Fruit fly (Drosophila melanogaster) whole organism, embryonic: Measurements from ENCODE around the gene CG43954.

ENCODE experiments used
- Asciz ChIP-seq: fragments of 200-800 bp; sonication (Bioruptor generic); optimal IDR thresholded peaks from 2 replicates; lab custom pipeline; 2017; ENCODE audit warnings: missing biosample characterization, mild to moderate bottlenecking, missing genetic modification characterization, missing genetic modification reagents
- CG10321 ChIP-seq: fragments of 200-800 bp; sonication (Bioruptor generic); IDR thresholded peaks from 2 replicates; pipeline ENCODE4 v1.3.6; 2022; ENCODE audit warnings: missing biosample characterization, missing genetic modification characterization
- CG10543 ChIP-seq: fragments of 200-800 bp; sonication (Bioruptor generic); optimal IDR thresholded peaks from 3 replicates; lab custom pipeline; 2017; ENCODE audit warnings: missing biosample characterization, mild to moderate bottlenecking, missing genetic modification characterization, moderate library complexity
- CG12391 ChIP-seq: fragments of 200-800 bp; sonication (Bioruptor generic); optimal IDR thresholded peaks from 3 replicates; lab custom pipeline; 2018; ENCODE audit warnings: missing biosample characterization, mild to moderate bottlenecking, missing genetic modification characterization, moderate library complexity
- CG15696 ChIP-seq: fragments of 200-800 bp; sonication (Bioruptor generic); optimal IDR thresholded peaks from 2 replicates; lab custom pipeline; 2019; ENCODE audit warnings: missing biosample characterization, mild to moderate bottlenecking, missing genetic modification characterization, moderate library complexity
- CG1603 ChIP-seq: fragments of 200-800 bp; sonication (Bioruptor generic); optimal IDR thresholded peaks from 2 replicates; lab custom pipeline; 2019; ENCODE audit warnings: missing biosample characterization, mild to moderate bottlenecking, missing genetic modification characterization, moderate library complexity
- CG1647 ChIP-seq: fragments of 200-800 bp; sonication (Bioruptor generic); optimal IDR thresholded peaks from 3 replicates; lab custom pipeline; 2016; ENCODE audit warnings: missing biosample characterization, missing genetic modification characterization
- CG16813 ChIP-seq: fragments of 200-800 bp; sonication (Bioruptor generic); IDR thresholded peaks from 3 replicates; pipeline ENCODE4 v1.3.6; 2022; ENCODE audit warnings: missing biosample characterization, missing genetic modification characterization; ENCODE audit not compliant: partially characterized antibody
- CG17829 ChIP-seq: fragments of 200-800 bp; optimal IDR thresholded peaks from 2 replicates; lab custom pipeline; 2019; ENCODE audit warnings: missing biosample characterization, mild to moderate bottlenecking, missing genetic modification characterization, moderate library complexity
- CG1832 ChIP-seq: fragments of 200-800 bp; sonication (Bioruptor generic); optimal IDR thresholded peaks from 2 replicates; lab custom pipeline; 2017; ENCODE audit warnings: missing biosample characterization, mild to moderate bottlenecking, missing genetic modification characterization, inconsistent platforms
- CG18764 ChIP-seq: fragments of 200-800 bp; sonication (Bioruptor generic); optimal IDR thresholded peaks from 3 replicates; lab custom pipeline; 2016; ENCODE audit warnings: missing biosample characterization, missing genetic modification characterization
- CG2129 ChIP-seq: fragments of 200-800 bp; sonication (Bioruptor generic); IDR thresholded peaks from 2 replicates; pipeline ENCODE4 v1.3.6; 2022; ENCODE audit warnings: missing biosample characterization, missing genetic modification characterization; ENCODE audit not compliant: partially characterized antibody
- CG2712 ChIP-seq: fragments of 200-800 bp; optimal IDR thresholded peaks from 3 replicates; lab custom pipeline; 2019; ENCODE audit warnings: missing biosample characterization, mild to moderate bottlenecking, missing genetic modification characterization, moderate library complexity
- CG30403 ChIP-seq: fragments of 200-800 bp; sonication (Bioruptor generic); optimal IDR thresholded peaks from 3 replicates; lab custom pipeline; 2016; ENCODE audit warnings: missing biosample characterization, missing genetic modification characterization
- CG32532 ChIP-seq: fragments of 200-800 bp; sonication (Bioruptor generic); IDR thresholded peaks from 2 replicates; pipeline ENCODE4 v1.3.6; 2022; ENCODE audit warnings: missing biosample characterization, missing genetic modification characterization
- CG4424 ChIP-seq: fragments of 200-800 bp; sonication (Bioruptor generic); optimal IDR thresholded peaks from 3 replicates; lab custom pipeline; 2016; ENCODE audit warnings: missing biosample characterization, missing genetic modification characterization
- CG9609 ChIP-seq: fragments of 200-800 bp; sonication (Bioruptor generic); optimal IDR thresholded peaks from 3 replicates; lab custom pipeline; 2016; ENCODE audit warnings: missing biosample characterization, missing genetic modification characterization
- CHES-1-like ChIP-seq: fragments of 200-800 bp; sonication (Bioruptor generic); optimal IDR thresholded peaks from 2 replicates; lab custom pipeline; 2016; ENCODE audit warnings: missing biosample characterization, missing genetic modification characterization
- Doc3 ChIP-seq: fragments of 200-800 bp; sonication (Bioruptor generic); IDR thresholded peaks from 3 replicates; pipeline ENCODE4 v1.3.6; 2022; ENCODE audit warnings: missing biosample characterization, missing genetic modification characterization; ENCODE audit not compliant: partially characterized antibody
- Drgx ChIP-seq: fragments of 200-800 bp; sonication (Bioruptor generic); IDR thresholded peaks from 2 replicates; pipeline ENCODE4 v1.3.6; 2022; ENCODE audit warnings: missing biosample characterization, missing genetic modification characterization
- H2.0 ChIP-seq: fragments of 200-800 bp; sonication (Bioruptor generic); IDR thresholded peaks from 2 replicates; pipeline ENCODE4 v1.3.6; 2022; ENCODE audit warnings: missing biosample characterization, missing genetic modification characterization
- HHEX ChIP-seq: fragments of 200-800 bp; sonication (Bioruptor generic); optimal IDR thresholded peaks from 3 replicates; lab custom pipeline; 2017; ENCODE audit warnings: missing biosample characterization, mild to moderate bottlenecking, missing genetic modification characterization, missing genetic modification reagents
- HLH4C ChIP-seq: fragments of 200-800 bp; sonication (Bioruptor generic); IDR thresholded peaks from 3 replicates; pipeline ENCODE4 v1.3.6; 2022; ENCODE audit warnings: missing biosample characterization, missing genetic modification characterization; ENCODE audit not compliant: partially characterized antibody
- Hand ChIP-seq: fragments of 200-800 bp; sonication (Bioruptor generic); optimal IDR thresholded peaks from 2 replicates; lab custom pipeline; 2017; ENCODE audit warnings: mild to moderate bottlenecking, missing biosample characterization, missing genetic modification reagents, missing genetic modification characterization
- Lpt ChIP-seq: fragments of >200 bp; optimal IDR thresholded peaks from 2 replicates; lab custom pipeline; 2018; ENCODE audit warnings: missing biosample characterization, missing genetic modification characterization
- Mes4 ChIP-seq: fragments of 200-800 bp; sonication (Bioruptor generic); optimal IDR thresholded peaks from 2 replicates; lab custom pipeline; 2016; ENCODE audit warnings: missing biosample characterization, missing genetic modification characterization
- NC2α ChIP-seq: fragments of 200-800 bp; sonication (Bioruptor generic); optimal IDR thresholded peaks from 2 replicates; lab custom pipeline; 2016; ENCODE audit warnings: missing biosample characterization, missing genetic modification characterization
- Spps ChIP-seq: fragments of 200-800 bp; sonication (Bioruptor generic); optimal IDR thresholded peaks from 2 replicates; lab custom pipeline; 2018; ENCODE audit warnings: missing biosample characterization, mild to moderate bottlenecking, missing genetic modification characterization
- Stat92E ChIP-seq, 3 experiments: fragments of >200 bp in 2 of 3; fragments of 200-800 bp in 1 of 3; sonication (Bioruptor generic) in 1 of 3; optimal IDR thresholded peaks; 2 replicates each; lab custom pipeline; 2017 to 2019; ENCODE audit warnings: missing biosample characterization in 3 of 3, missing genetic modification characterization in 3 of 3, mild to moderate bottlenecking in 1 of 3, moderate library complexity in 1 of 3
- abd-A ChIP-seq: fragments of 200-800 bp; sonication (Bioruptor generic); optimal IDR thresholded peaks from 3 replicates; lab custom pipeline; 2019; ENCODE audit warnings: missing biosample characterization, mild to moderate bottlenecking, missing genetic modification characterization, moderate library complexity
- al ChIP-seq: fragments of 200-800 bp; sonication (Bioruptor generic); IDR thresholded peaks from 2 replicates; pipeline ENCODE4 v1.3.6; 2022; ENCODE audit warnings: missing biosample characterization, missing genetic modification characterization
- ap ChIP-seq: fragments of 200-800 bp; sonication (Bioruptor generic); IDR thresholded peaks from 2 replicates; pipeline ENCODE4 v1.3.6; 2022; ENCODE audit warnings: missing biosample characterization, missing genetic modification characterization
- bsh ChIP-seq, 2 experiments: fragments of 200-800 bp; sonication (Bioruptor generic); optimal IDR thresholded peaks; 2 replicates each; lab custom pipeline; 2017 to 2018; ENCODE audit warnings: mild to moderate bottlenecking in 2 of 2, missing biosample characterization in 2 of 2, missing genetic modification characterization in 2 of 2, moderate library complexity in 1 of 2
- cas ChIP-seq: fragments of 200-800 bp; sonication (Bioruptor generic); IDR thresholded peaks from 2 replicates; pipeline ENCODE4 v1.3.6; 2022; ENCODE audit warnings: missing biosample characterization, missing genetic modification characterization
- cwo ChIP-seq: fragments of 200-800 bp; sonication (Bioruptor generic); optimal IDR thresholded peaks from 3 replicates; lab custom pipeline; 2017; ENCODE audit warnings: missing biosample characterization, missing genetic modification characterization, mild to moderate bottlenecking, moderate library complexity, missing genetic modification reagents
- danr ChIP-seq: fragments of 200-800 bp; sonication (Bioruptor generic); IDR thresholded peaks from 2 replicates; pipeline ENCODE4 v1.3.6; 2022; ENCODE audit warnings: missing biosample characterization, missing genetic modification characterization
- esg ChIP-seq: fragments of 200-800 bp; sonication (Bioruptor generic); conservative IDR thresholded peaks from 2 replicates; pipeline ENCODE4 v1.3.6; 2022; ENCODE audit warnings: missing biosample characterization, missing genetic modification characterization
- grau ChIP-seq: fragments of 200-800 bp; optimal IDR thresholded peaks from 3 replicates; lab custom pipeline; 2019; ENCODE audit warnings: missing biosample characterization, mild to moderate bottlenecking, missing genetic modification characterization, moderate library complexity
- hbn ChIP-seq: fragments of 200-800 bp; sonication (Bioruptor generic); IDR thresholded peaks from 2 replicates; pipeline ENCODE4 v1.3.6; 2022; ENCODE audit warnings: missing biosample characterization, missing genetic modification characterization; ENCODE audit not compliant: partially characterized antibody
- jing ChIP-seq: fragments of 200-800 bp; sonication (Bioruptor generic); optimal IDR thresholded peaks from 2 replicates; lab custom pipeline; 2018; ENCODE audit warnings: missing biosample characterization, mild to moderate bottlenecking, missing genetic modification characterization
- otp ChIP-seq: fragments of 200-800 bp; sonication (Bioruptor generic); IDR thresholded peaks from 3 replicates; pipeline ENCODE4, ENCODE4 v1.3.6; 2022; ENCODE audit warnings: missing biosample characterization, missing genetic modification characterization
- p53 ChIP-seq: fragments of 200-800 bp; sonication (Bioruptor generic); optimal IDR thresholded peaks from 2 replicates; lab custom pipeline; 2016; ENCODE audit warnings: missing biosample characterization, missing genetic modification characterization
- pb ChIP-seq: fragments of 200-800 bp; sonication (Bioruptor generic); optimal IDR thresholded peaks from 3 replicates; lab custom pipeline; 2016; ENCODE audit warnings: missing biosample characterization, missing genetic modification characterization
- pfk ChIP-seq: fragments of 200-800 bp; sonication (Bioruptor generic); optimal IDR thresholded peaks from 2 replicates; lab custom pipeline; 2018; ENCODE audit warnings: missing biosample characterization, mild to moderate bottlenecking, missing genetic modification characterization, moderate library complexity
- rib ChIP-seq: fragments of 200-800 bp; sonication (Bioruptor generic); IDR thresholded peaks from 2 replicates; pipeline ENCODE4 v1.3.6; 2022; ENCODE audit warnings: missing biosample characterization, missing genetic modification characterization
- slou ChIP-seq: fragments of 200-800 bp; sonication (Bioruptor generic); optimal IDR thresholded peaks from 3 replicates; lab custom pipeline; 2016; ENCODE audit warnings: missing biosample characterization, missing genetic modification characterization
- slp2 ChIP-seq: fragments of 200-800 bp; sonication (Bioruptor generic); optimal IDR thresholded peaks from 2 replicates; lab custom pipeline; 2016; ENCODE audit warnings: missing biosample characterization, missing genetic modification characterization
- sqz ChIP-seq: fragments of 200-800 bp; sonication (Bioruptor generic); optimal IDR thresholded peaks from 3 replicates; lab custom pipeline; 2018; ENCODE audit warnings: missing biosample characterization, mild to moderate bottlenecking, missing genetic modification characterization
- tll ChIP-seq, 2 experiments: fragments of 200-800 bp in 1 of 2; fragments of >200 bp in 1 of 2; sonication (Bioruptor generic) in 1 of 2; optimal IDR thresholded peaks; 2 replicates each; lab custom pipeline; 2017 to 2019; ENCODE audit warnings: missing biosample characterization in 2 of 2, missing genetic modification characterization in 2 of 2, mild to moderate bottlenecking in 1 of 2, moderate library complexity in 1 of 2
- wdn ChIP-seq: fragments of 200-800 bp; sonication (Bioruptor generic); IDR thresholded peaks from 2 replicates; pipeline ENCODE4 v1.3.6; 2022; ENCODE audit warnings: missing biosample characterization, missing genetic modification characterization

Gene CG43954

DNA sequence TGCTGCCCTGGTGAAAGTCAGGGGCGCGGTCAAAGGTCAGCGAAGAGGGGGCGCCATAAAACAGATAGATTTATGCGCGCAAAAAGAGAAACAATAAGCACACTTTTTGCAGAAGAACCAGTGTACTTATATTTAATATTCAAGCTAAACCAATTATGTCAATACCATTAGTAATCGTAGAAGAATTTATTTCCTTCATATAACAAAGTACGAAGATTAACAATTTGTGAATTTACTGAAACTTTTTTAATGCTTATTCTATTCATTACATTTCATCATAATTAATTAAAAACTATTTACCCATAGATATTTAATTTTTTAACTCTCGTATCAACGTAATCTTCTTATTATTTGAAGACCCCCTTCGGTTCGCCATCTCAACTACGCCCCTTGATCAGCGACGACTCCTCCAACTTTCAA, 69.4 kb downstream of the CG43954 start (continued):
- no peak for TF ChIP-seq p53 (GFP tag; lab: Kevin White, UChicago)
- no peak for TF ChIP-seq HLH4C (GFP tag; lab: Robert Waterston, UW)
- TF ChIP-seq slp2 (GFP tag; lab: Kevin White, UChicago) = peak; percentile 5
- TF ChIP-seq Mes4 (GFP tag; lab: Kevin White, UChicago) = no peak
- peak; percentile 22 for TF ChIP-seq jing (GFP tag; lab: Kevin White, UChicago)
- no peak for TF ChIP-seq cas (GFP tag; lab: Robert Waterston, UW)
- no peak for TF ChIP-seq CG32532 (GFP tag; lab: Robert Waterston, UW)
- TF ChIP-seq Stat92E (GFP tag; optimal IDR thresholded peaks at IDR 0.05; lab: Kevin White, UChicago) = no peak
- TF ChIP-seq Spps (tag; lab: Kevin White, UChicago) = peak; percentile 22
- no peak for TF ChIP-seq otp (GFP tag; lab: Robert Waterston, UW)
- TF ChIP-seq CG16813 (GFP tag; lab: Robert Waterston, UW) = no peak
- TF ChIP-seq HHEX (GFP tag; lab: Kevin White, UChicago) = no peak
- no peak for TF ChIP-seq wdn (GFP tag; lab: Robert Waterston, UW)
- no peak for TF ChIP-seq CG10321 (GFP tag; lab: Robert Waterston, UW)
- TF ChIP-seq rib = no peak
- TF ChIP-seq pfk (GFP tag; lab: Kevin White, UChicago) = no peak
- TF ChIP-seq H2.0 (GFP tag; lab: Robert Waterston, UW) = no peak
- peak; percentile 63 to 75 for TF ChIP-seq bsh (GFP tag; optimal IDR thresholded peaks at IDR 0.05; lab: Kevin White, UChicago)
- TF ChIP-seq hbn (GFP tag; lab: Robert Waterston, UW) = no peak
- peak; percentile 46 for TF ChIP-seq CG18764 (GFP tag; lab: Kevin White, UChicago)
- no peak for TF ChIP-seq CG1832 (GFP tag; lab: Kevin White, UChicago)
- peak; percentile 64 for TF ChIP-seq Asciz (GFP tag; lab: Kevin White, UChicago)
- TF ChIP-seq abd-A (tag; lab: Kevin White, UChicago) = no peak
- peak; percentile 81 for TF ChIP-seq CG30403
- peak; percentile 86 for TF ChIP-seq CG2712 (tag; lab: Kevin White, UChicago)
- peak; percentile 65 for TF ChIP-seq grau (tag; lab: Kevin White, UChicago)
- TF ChIP-seq Drgx (GFP tag; lab: Robert Waterston, UW) = peak; percentile 16; the same call in 1 of the 2 replicates
- TF ChIP-seq danr (GFP tag; lab: Robert Waterston, UW) = peak; percentile 47; the same call in 1 of the 2 replicates
- TF ChIP-seq cwo (GFP tag; lab: Kevin White, UChicago) = no peak
- no peak for TF ChIP-seq CG10543 (GFP tag; lab: Kevin White, UChicago)
- TF ChIP-seq pb (GFP tag; lab: Kevin White, UChicago) = no peak
- TF ChIP-seq al (GFP tag; lab: Robert Waterston, UW) = no peak
- no peak for TF ChIP-seq sqz (GFP tag; lab: Kevin White, UChicago)
- TF ChIP-seq CG12391 (tag; lab: Kevin White, UChicago) = peak; percentile 71
- TF ChIP-seq CG4424 (GFP tag; lab: Kevin White, UChicago) = peak; percentile 71
- TF ChIP-seq Hand (GFP tag; lab: Kevin White, UChicago) = no peak
- 0 out of 2 replicates have a peak, but pooled peaks have one; percentile 29 for TF ChIP-seq ap
- TF ChIP-seq slou (GFP tag; lab: Kevin White, UChicago) = peak; percentile 15
- TF ChIP-seq CG1647 (GFP tag; lab: Kevin White, UChicago) = no peak
- no peak for TF ChIP-seq Doc3
- TF ChIP-seq CG2129 = no peak
- no peak for TF ChIP-seq Lpt
- no peak for TF ChIP-seq tll (GFP tag; optimal IDR thresholded peaks at IDR 0.05; lab: Kevin White, UChicago)
- TF ChIP-seq NC2α = no peak
- peak; percentile 42 for TF ChIP-seq CG1603
- no peak for TF ChIP-seq CHES-1-like (GFP tag; lab: Kevin White, UChicago)
- 0 out of 2 replicates have a peak, but pooled peaks have one; percentile 28 for TF ChIP-seq esg (GFP tag; lab: Robert Waterston, UW)
- peak; percentile 78 for TF ChIP-seq CG17829 (tag; lab: Kevin White, UChicago)
- no peak for TF ChIP-seq CG9609 (GFP tag; lab: Kevin White, UChicago)
- no peak for TF ChIP-seq CG15696 (tag; lab: Kevin White, UChicago)
